Worm (Caenorhabditis elegans): ENCODE measurements around the gene alh-5.

DNA sequence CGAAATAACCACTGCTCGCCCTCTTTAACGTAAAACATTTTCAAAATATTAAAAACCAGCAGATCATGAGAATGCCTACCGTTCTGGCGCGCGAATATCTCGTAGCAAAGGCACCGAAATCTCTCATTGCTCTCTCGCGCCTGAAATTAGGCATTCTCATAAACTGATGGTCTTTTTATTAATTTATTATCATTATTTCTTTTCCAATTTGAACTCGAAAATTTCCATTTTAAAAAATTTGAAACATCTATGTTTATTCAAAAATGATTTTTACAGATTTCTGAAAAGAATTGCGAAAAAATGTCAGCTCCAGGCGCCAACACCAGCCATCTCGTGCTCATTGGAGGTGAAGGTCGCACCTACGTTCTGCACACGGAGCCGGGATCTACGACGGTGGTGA is 30.5 kb upstream of the alh-5 start, which contains the start of gene F59A7.12:
- TF ChIP-seq flt-1 (GFP tag; IDR thresholded peaks at IDR 0.05) (no peak), B0310.2 (tag; optimal IDR thresholded peaks at IDR 0.05) (no peak), ama-1 (optimal IDR thresholded peaks at IDR 0.05) (no peak), ets-7 (tag; optimal IDR thresholded peaks at IDR 0.05) (no peak), hnd-1 (tag; optimal IDR thresholded peaks at IDR 0.05) (no peak)
